Worm (Caenorhabditis elegans): Measurements from ENCODE around the gene M02D8.7.

DNA sequence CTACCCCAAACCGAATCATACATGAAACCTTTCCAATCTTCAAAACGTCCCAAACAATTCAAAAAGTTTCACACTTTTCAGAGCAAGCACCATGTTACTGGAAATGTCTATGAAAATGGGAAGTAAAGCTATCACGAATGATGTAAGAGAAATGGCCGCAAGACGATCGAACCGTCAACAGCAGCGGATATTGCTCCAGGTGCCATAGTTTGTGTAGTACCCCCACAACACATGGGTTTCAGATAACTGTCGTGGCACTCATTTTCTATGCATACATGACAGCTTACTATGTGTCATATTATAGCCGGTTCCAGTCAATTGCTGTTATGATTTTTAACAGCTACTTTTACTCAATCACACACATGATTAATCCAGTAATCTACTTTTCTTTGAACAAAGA lies 41.4 kb upstream of the M02D8.7 start, which contains the start of gene ZK721.3:
- TF ChIP-seq K09A11.1 (tag; optimal IDR thresholded peaks at IDR 0.05; ENCODE audit: insufficient read depth) = no peak
- no peak for TF ChIP-seq hlh-30 (tag; optimal IDR thresholded peaks at IDR 0.05; ENCODE audit: insufficient read depth)
- TF ChIP-seq elt-2 (tag; optimal IDR thresholded peaks at IDR 0.05) = no peak
- TF ChIP-seq pros-1 (tag; optimal IDR thresholded peaks at IDR 0.05) = no peak
- no peak for TF ChIP-seq elt-4 (tag; optimal IDR thresholded peaks at IDR 0.05)
- TF ChIP-seq ama-1 (optimal IDR thresholded peaks at IDR 0.05) = no peak
- TF ChIP-seq pax-1 (tag; optimal IDR thresholded peaks at IDR 0.05) = no peak
- no peak for TF ChIP-seq ahr-1 (tag; optimal IDR thresholded peaks at IDR 0.05)
- TF ChIP-seq odd-2 (tag; optimal IDR thresholded peaks at IDR 0.05) = no peak
- TF ChIP-seq C38D4.7 (GFP tag; optimal IDR thresholded peaks at IDR 0.05) = no peak
- TF ChIP-seq ceh-14 (tag; optimal IDR thresholded peaks at IDR 0.05) = no peak
- no peak for TF ChIP-seq unc-86 (tag; optimal IDR thresholded peaks at IDR 0.05)

Data from whole organism, late embryonic.